Worm (Caenorhabditis elegans) whole organism, young adult: ENCODE results near the gene srh-44.
A peak's percentile ranks its signal among the peaks of the same experiment; 100 is the strongest.

Experiments used
- B0019.2 ChIP-seq: fragments of 200-800 bp; sonication (Bioruptor generic); conservative IDR thresholded peaks from 2 replicates; pipeline ENCODE4 v1.3.6; 2022; ENCODE audit warnings: missing genetic modification reagents, missing genetic modification characterization, missing compliant biosample characterization
- F22D6.2 ChIP-seq: sonication (generic microtip); optimal IDR thresholded peaks from 2 replicates; lab custom pipeline; 2016; ENCODE audit warnings: mild to moderate bottlenecking, missing genetic modification characterization, missing compliant biosample characterization
- F57C9.4 ChIP-seq: sonication (generic microtip); optimal IDR thresholded peaks from 2 replicates; lab custom pipeline; 2017; ENCODE audit warnings: mild to moderate bottlenecking, missing genetic modification characterization, missing compliant biosample characterization
- K11D2.4 ChIP-seq: fragments of 200-800 bp; sonication (Bioruptor generic); IDR thresholded peaks from 2 replicates; pipeline ENCODE4 v1.3.6; 2022; ENCODE audit warnings: missing genetic modification reagents, missing genetic modification characterization, missing compliant biosample characterization
- T26A5.8 ChIP-seq: sonication (generic microtip); optimal IDR thresholded peaks from 2 replicates; lab custom pipeline; 2016; ENCODE audit warnings: missing genetic modification characterization, missing compliant biosample characterization
- akir-1 ChIP-seq: fragments of 200-800 bp; sonication (Bioruptor generic); optimal IDR thresholded peaks from 2 replicates; lab custom pipeline; 2018; ENCODE audit warnings: mild to moderate bottlenecking, missing genetic modification characterization, moderate library complexity, missing compliant biosample characterization
- atf-7 ChIP-seq: sonication (generic microtip); optimal IDR thresholded peaks from 2 replicates; lab custom pipeline; 2017; ENCODE audit warnings: mild to moderate bottlenecking, missing genetic modification characterization, missing compliant biosample characterization
- attf-3 ChIP-seq: fragments of 200-800 bp; sonication (Bioruptor generic); conservative IDR thresholded peaks from 2 replicates; pipeline ENCODE4 v1.3.6; 2022; ENCODE audit warnings: missing genetic modification reagents, missing genetic modification characterization, missing compliant biosample characterization
- attf-5 ChIP-seq: fragments of 200-800 bp; sonication (Bioruptor generic); optimal IDR thresholded peaks from 2 replicates; lab custom pipeline; 2018; ENCODE audit warnings: mild to moderate bottlenecking, missing genetic modification characterization, missing compliant biosample characterization
- ceh-79 ChIP-seq: sonication (generic microtip); optimal IDR thresholded peaks from 2 replicates; lab custom pipeline; 2017; ENCODE audit warnings: mild to moderate bottlenecking, missing genetic modification characterization, missing compliant biosample characterization
- dox-1 ChIP-seq: fragments of 200-800 bp; sonication (Bioruptor generic); IDR thresholded peaks from 2 replicates; pipeline ENCODE4 v1.3.6; 2022; ENCODE audit warnings: missing genetic modification reagents, missing genetic modification characterization, missing compliant biosample characterization
- efl-1 ChIP-seq: fragments of 150-350 bp; optimal IDR thresholded peaks from 2 replicates; lab custom pipeline; 2014; ENCODE audit warnings: missing biosample characterization, missing genetic modification reagents, missing genetic modification characterization
- egl-44 ChIP-seq: fragments of 200-800 bp; sonication (Bioruptor generic); IDR thresholded peaks from 2 replicates; pipeline ENCODE4 v1.3.6; 2022; ENCODE audit warnings: missing genetic modification reagents, missing genetic modification characterization, missing compliant biosample characterization
- egrh-3 ChIP-seq: fragments of 200-800 bp; sonication (Bioruptor generic); IDR thresholded peaks from 2 replicates; pipeline ENCODE4 v1.3.6; 2022; ENCODE audit warnings: missing genetic modification reagents, missing genetic modification characterization, missing compliant biosample characterization
- hmg-1.2 ChIP-seq: fragments of 200-800 bp; sonication (Bioruptor generic); IDR thresholded peaks from 2 replicates; pipeline ENCODE4 v1.3.6; 2022; ENCODE audit warnings: missing genetic modification reagents, missing genetic modification characterization, missing compliant biosample characterization
- let-526 ChIP-seq: fragments of 200-800 bp; sonication (Bioruptor generic); IDR thresholded peaks from 2 replicates; pipeline ENCODE4 v1.3.6; 2022; ENCODE audit warnings: missing genetic modification reagents, missing genetic modification characterization, missing compliant biosample characterization
- lir-1 ChIP-seq: fragments of 200-800 bp; sonication (Bioruptor generic); conservative IDR thresholded peaks from 2 replicates; pipeline ENCODE4 v1.3.6; 2022; ENCODE audit warnings: missing genetic modification reagents, missing genetic modification characterization, missing compliant biosample characterization
- lsl-1 ChIP-seq: fragments of 200-800 bp; sonication (Bioruptor generic); optimal IDR thresholded peaks from 2 replicates; lab custom pipeline; 2018; ENCODE audit warnings: mild to moderate bottlenecking, missing genetic modification characterization, moderate library complexity, missing compliant biosample characterization
- mel-28 ChIP-seq: sonication (generic microtip); optimal IDR thresholded peaks from 2 replicates; lab custom pipeline; 2016; ENCODE audit warnings: borderline replicate concordance, mild to moderate bottlenecking, missing genetic modification characterization, missing compliant biosample characterization
- nfya-1 ChIP-seq: sonication (generic microtip); optimal IDR thresholded peaks from 2 replicates; lab custom pipeline; 2017; ENCODE audit warnings: antibody characterized with exemption, missing compliant biosample characterization, missing genetic modification characterization, borderline replicate concordance; ENCODE audit not compliant: insufficient read depth
- sdz-38 ChIP-seq: sonication (generic microtip); optimal IDR thresholded peaks from 2 replicates; lab custom pipeline; 2016; ENCODE audit warnings: missing genotype, missing genetic modification characterization, missing compliant biosample characterization
- sea-2 ChIP-seq: fragments of 200-800 bp; sonication (Bioruptor generic); IDR thresholded peaks from 2 replicates; pipeline ENCODE4 v1.3.6; 2022; ENCODE audit warnings: missing genetic modification characterization, missing compliant biosample characterization
- snpc-4 ChIP-seq, 5 experiments: fragments of 150-350 bp in 1 of 5; sonication (generic microtip) in 4 of 5; optimal IDR thresholded peaks; 2 replicates each; lab custom pipeline; 2014 to 2018; ENCODE audit warnings: missing genetic modification characterization in 5 of 5, missing biosample characterization in 3 of 5, antibody characterized with exemption in 2 of 5, mild to moderate bottlenecking in 2 of 5, missing compliant biosample characterization in 2 of 5, missing genotype in 2 of 5, moderate library complexity in 2 of 5, missing genetic modification reagents in 1 of 5
- tlf-1 ChIP-seq: fragments of 200-800 bp; sonication (Bioruptor generic); optimal IDR thresholded peaks from 2 replicates; lab custom pipeline; 2018; ENCODE audit warnings: mild to moderate bottlenecking, missing genetic modification characterization, missing compliant biosample characterization
- unc-130 ChIP-seq: sonication (generic microtip); optimal IDR thresholded peaks from 2 replicates; lab custom pipeline; 2016; ENCODE audit warnings: missing genetic modification reagents, missing genetic modification characterization, missing compliant biosample characterization
- unc-62 ChIP-seq: fragments of 150-350 bp; optimal IDR thresholded peaks from 2 replicates; lab custom pipeline; 2014; ENCODE audit warnings: missing biosample characterization, missing genetic modification reagents, missing genetic modification characterization
- zfh-2 ChIP-seq: fragments of 200-800 bp; sonication (Bioruptor generic); conservative IDR thresholded peaks from 2 replicates; pipeline ENCODE4 v1.3.6; 2022; ENCODE audit warnings: missing genetic modification reagents, missing genetic modification characterization, missing compliant biosample characterization
- zim-3 ChIP-seq: sonication (generic microtip); optimal IDR thresholded peaks from 2 replicates; lab custom pipeline; 2017; ENCODE audit warnings: mild to moderate bottlenecking, missing genetic modification characterization, moderate library complexity, missing compliant biosample characterization
- ztf-26 ChIP-seq: sonication (generic microtip); optimal IDR thresholded peaks from 2 replicates; lab custom pipeline; 2017; ENCODE audit warnings: missing genetic modification characterization, missing compliant biosample characterization

The srh-44 gene

DNA sequence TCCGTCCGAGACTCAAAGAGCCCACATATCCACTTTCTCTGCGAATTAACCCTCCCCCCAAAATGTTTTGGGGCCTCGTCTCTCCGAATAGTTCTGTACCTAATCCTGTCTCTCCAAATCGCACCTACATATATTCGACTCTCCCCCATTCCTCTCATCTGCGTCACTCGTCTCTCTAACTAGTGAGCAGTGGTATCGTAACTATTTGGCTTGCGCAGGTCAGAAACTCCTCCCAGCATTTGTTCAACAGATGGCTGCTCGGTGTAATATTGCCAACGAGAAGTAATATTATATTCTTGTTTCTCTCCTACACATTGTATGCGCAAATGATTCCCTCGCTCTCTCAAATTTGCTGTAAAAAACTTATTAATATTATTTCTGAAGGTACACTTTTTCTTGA is 40.8 kb downstream of the srh-44 start, which contains the start of gene F54D5.24:
Gene F54D5.24 (plus strand): TSS at position 316 of the 400 bp plus-strand sequence.
- TF ChIP-seq mel-28 (no peak), lir-1 (GFP tag; lab: Robert Waterston, UW) (no peak), attf-5 (GFP tag; lab: Kevin White, UChicago) (no peak), lsl-1 (GFP tag; lab: Kevin White, UChicago) (no peak), T26A5.8 (tag; lab: Kevin White, UChicago) (no peak), K11D2.4 (GFP tag; lab: Robert Waterston, UW) (no peak), sdz-38 (tag; lab: Kevin White, UChicago) (no peak), nfya-1 (tag; lab: Kevin White, UChicago) (no peak), tlf-1 (GFP tag; lab: Kevin White, UChicago) (no peak), ztf-26 (no peak), unc-130 (no peak), B0019.2 (no peak), attf-3 (GFP tag; lab: Robert Waterston, UW) (no peak), zim-3 (no peak), sea-2 (no peak)

DNA sequence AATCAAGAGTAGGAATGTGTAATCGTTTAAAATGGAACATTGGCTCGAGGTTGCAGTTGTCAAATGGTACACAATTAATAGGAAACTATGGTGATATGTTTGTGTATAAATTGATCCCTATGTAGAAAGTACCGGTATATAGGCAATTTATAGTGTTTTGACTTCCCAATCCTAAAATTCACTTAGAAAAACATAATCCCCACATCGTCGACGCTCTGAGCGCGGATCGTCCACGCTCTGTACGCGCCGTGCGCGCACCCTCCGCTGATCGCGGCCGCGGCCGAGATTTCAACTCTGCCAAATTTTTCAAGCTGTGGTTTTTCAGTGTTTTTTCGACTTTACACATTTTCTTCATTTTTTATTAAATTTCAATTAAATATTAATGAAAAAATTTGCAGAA is 41.5 kb downstream of the srh-44 start, which contains the start of gene F54D5.17:
Gene F54D5.17 (plus strand): TSS at position 301 of the 400 bp plus-strand sequence.
- 0 out of 2 replicates have a peak, but pooled peaks have one; percentile 13 for TF ChIP-seq zfh-2 (GFP tag; lab: Robert Waterston, UW)
- no peak for TF ChIP-seq lir-1 (GFP tag; lab: Robert Waterston, UW)

DNA sequence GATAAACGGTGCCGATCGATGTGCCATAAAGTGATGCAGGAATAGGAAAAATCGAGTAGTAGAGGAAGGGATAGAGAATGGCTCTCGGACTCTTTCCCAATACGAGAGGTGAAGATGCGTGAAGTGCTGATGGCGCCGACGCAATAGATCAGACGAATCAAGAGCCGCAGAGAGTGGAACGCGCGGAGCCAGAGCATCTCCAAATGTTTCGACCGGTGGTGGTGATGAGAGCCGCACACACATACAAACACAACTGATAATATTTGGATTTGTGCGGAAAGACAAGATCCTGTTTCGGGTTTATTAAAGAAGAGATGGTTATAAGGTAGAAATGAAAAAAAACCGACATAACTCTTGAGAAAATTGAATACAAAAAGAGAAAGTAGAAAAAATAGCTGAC is 49.3 kb downstream of the srh-44 start, which contains the start of gene F54D5.15:
Gene F54D5.15 (minus strand): TSS at position 101 of the 400 bp plus-strand sequence.
- TF ChIP-seq zfh-2 (GFP tag; lab: Robert Waterston, UW) (0 out of 2 replicates have a peak, but pooled peaks have one; percentile 22), egrh-3 (GFP tag; lab: Robert Waterston, UW) (no peak)

DNA sequence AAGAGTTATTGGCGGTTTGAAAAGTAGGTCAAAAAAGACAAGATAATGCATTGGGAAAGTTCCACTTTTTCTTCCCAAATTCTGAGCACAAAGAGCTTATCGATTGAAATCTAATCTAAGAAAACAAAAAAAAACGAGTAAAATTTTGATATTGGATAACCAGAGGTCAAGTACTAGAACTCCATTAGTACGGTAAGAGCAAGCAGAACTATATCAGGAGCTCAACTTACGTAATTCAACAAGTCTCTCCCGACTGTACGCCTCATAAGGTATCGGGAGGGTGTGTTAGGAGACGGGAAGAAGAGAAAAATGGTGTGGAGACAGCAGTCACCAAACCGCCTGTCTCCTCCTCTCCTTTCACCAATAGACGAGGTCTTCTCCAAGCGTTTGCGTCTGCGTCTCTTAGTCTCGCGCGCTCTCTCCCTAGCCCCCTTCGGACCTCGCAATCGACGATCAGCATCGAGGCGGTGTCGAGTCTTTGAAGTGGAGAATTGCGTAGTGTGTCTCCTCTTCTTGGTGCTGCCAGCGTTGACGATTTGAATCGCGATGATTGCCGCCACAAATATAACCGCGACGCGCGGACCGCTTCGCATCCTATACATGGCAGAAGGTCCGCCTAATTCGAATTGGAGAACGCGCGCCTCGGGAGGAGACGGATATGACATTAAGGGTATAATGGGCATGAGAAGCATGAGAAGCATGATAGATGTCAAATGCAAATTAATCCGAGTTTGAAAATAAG is 52.3 kb downstream of the srh-44 start, which contains the start of gene F54D5.5:
Gene F54D5.5 (minus strand): TSS at position 51 of the 742 bp plus-strand sequence.
- TF ChIP-seq dox-1 (no peak), tlf-1 (GFP tag; lab: Kevin White, UChicago) (no peak), atf-7 (tag; lab: Kevin White, UChicago) (no peak), efl-1 (GFP tag; lab: Kevin White, UChicago) (peak; percentile 23), unc-62 (GFP tag; lab: Kevin White, UChicago) (no peak), egl-44 (GFP tag; lab: Robert Waterston, UW) (no peak), let-526 (GFP tag; lab: Robert Waterston, UW) (no peak), akir-1 (GFP tag; lab: Kevin White, UChicago) (no peak), ceh-79 (no peak), egrh-3 (GFP tag; lab: Robert Waterston, UW) (no peak), F57C9.4 (tag; lab: Kevin White, UChicago) (no peak), F22D6.2 (tag; lab: Kevin White, UChicago) (no peak), hmg-1.2 (GFP tag; lab: Robert Waterston, UW) (peak; percentile 71), zfh-2 (GFP tag; lab: Robert Waterston, UW) (peak; percentile 84), snpc-4 (GFP tag; optimal IDR thresholded peaks at IDR 0.05; lab: Kevin White, UChicago) (no peak), snpc-4 (tag; optimal IDR thresholded peaks at IDR 0.05; lab: Kevin White, UChicago) (no peak), ztf-26 (no peak)
- TF ChIP-seq, all 124 proteins: peak for 3
